Fruit fly (Drosophila melanogaster): ENCODE measurements around the gene sloth2.

sloth2 gene

DNA sequence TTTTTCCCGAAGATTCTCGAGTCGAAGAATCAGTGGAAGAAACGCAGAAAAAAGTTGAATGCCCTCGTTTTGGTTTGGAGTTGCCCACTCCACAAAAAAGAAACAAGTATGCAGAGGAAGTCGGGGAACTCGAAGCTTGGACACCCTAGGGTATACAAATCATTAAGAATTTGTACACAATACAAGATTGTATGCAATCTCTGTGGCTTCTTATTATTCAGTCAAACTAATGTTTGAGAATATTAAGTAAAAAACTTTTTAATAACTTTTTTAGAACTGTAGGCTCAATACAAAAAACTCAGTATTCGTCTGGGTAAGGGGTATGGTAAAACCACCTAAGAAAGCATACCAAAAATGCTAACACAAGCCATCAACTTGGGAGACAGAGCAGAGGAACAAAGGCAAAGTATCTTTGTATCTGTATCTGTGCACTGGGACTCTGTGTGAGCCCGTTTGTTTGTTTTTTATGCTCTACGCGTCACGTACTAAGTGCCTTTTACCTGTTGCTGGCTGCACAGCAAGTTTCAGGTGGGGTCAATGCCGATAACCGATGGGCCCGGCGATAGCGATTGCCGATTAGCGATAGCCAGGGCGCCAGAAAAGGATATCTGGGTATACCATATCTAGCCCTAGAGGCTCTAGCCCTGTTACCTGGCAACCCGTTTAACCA lies 25.8 kb upstream of the sloth2 start (continued):
- peak; percentile 96 for TF ChIP-seq Met (GFP tag; optimal IDR thresholded peaks at IDR 0.05)
- peak; percentile 93 for TF ChIP-seq Eip93F (GFP tag; optimal IDR thresholded peaks at IDR 0.05)
- peak; percentile 98 for TF ChIP-seq svp (GFP tag)
- TF ChIP-seq Sox14 (GFP tag; optimal IDR thresholded peaks at IDR 0.05), result peak; percentile 95
- peak; percentile 95 for TF ChIP-seq lz (GFP tag; optimal IDR thresholded peaks at IDR 0.05)
- peak; percentile 80 for TF ChIP-seq CG32006 (GFP tag; optimal IDR thresholded peaks at IDR 0.05)
- peak; percentile 90 for TF ChIP-seq acj6 (GFP tag; optimal IDR thresholded peaks at IDR 0.05)
- TF ChIP-seq dsx (GFP tag; optimal IDR thresholded peaks at IDR 0.05; ENCODE audit: poor library complexity, severe bottlenecking), result peak; percentile 88
- TF ChIP-seq OdsH (GFP tag; optimal IDR thresholded peaks at IDR 0.05), result peak; percentile 86
- TF ChIP-seq CG4318 (GFP tag; optimal IDR thresholded peaks at IDR 0.05), result peak; percentile 54
- TF ChIP-seq CG8119 (GFP tag; IDR thresholded peaks at IDR 0.05), result peak; percentile 83
- peak; percentile 79 for TF ChIP-seq spab (GFP tag; optimal IDR thresholded peaks at IDR 0.05)
- peak; percentile 76 for TF ChIP-seq CG6276 (GFP tag; optimal IDR thresholded peaks at IDR 0.05)
- TF ChIP-seq Eip78C (GFP tag), result peak; percentile 98
- peak; percentile 72 for TF ChIP-seq Blimp-1 (GFP tag; optimal IDR thresholded peaks at IDR 0.05)
- peak; percentile 89 for TF ChIP-seq achi (GFP tag; optimal IDR thresholded peaks at IDR 0.05)
- TF ChIP-seq CG1621 (tag; optimal IDR thresholded peaks at IDR 0.05), result peak; percentile 67
- peak; percentile 92 for TF ChIP-seq CG6792 (GFP tag; optimal IDR thresholded peaks at IDR 0.05)
- TF ChIP-seq CG11902 (GFP tag; optimal IDR thresholded peaks at IDR 0.05), result peak; percentile 77
- peak; percentile 81 for TF ChIP-seq CG10669 (GFP tag; optimal IDR thresholded peaks at IDR 0.05)
- TF ChIP-seq CG31627 (GFP tag; optimal IDR thresholded peaks at IDR 0.05), result peak; percentile 93
- peak; percentile 91 for TF ChIP-seq CG10631 (GFP tag; optimal IDR thresholded peaks at IDR 0.05)
- TF ChIP-seq salr (GFP tag; optimal IDR thresholded peaks at IDR 0.05), result peak; percentile 44 to 79
- TF ChIP-seq CG3919 (GFP tag; optimal IDR thresholded peaks at IDR 0.05), result peak; percentile 91
- TF ChIP-seq Gug (GFP tag; IDR thresholded peaks at IDR 0.05), result peak; percentile 58
- TF ChIP-seq CG6163 (GFP tag; IDR thresholded peaks at IDR 0.05), result peak; percentile 90
- TF ChIP-seq Hr39 (GFP tag; optimal IDR thresholded peaks at IDR 0.05), result peak; percentile 93

DNA sequence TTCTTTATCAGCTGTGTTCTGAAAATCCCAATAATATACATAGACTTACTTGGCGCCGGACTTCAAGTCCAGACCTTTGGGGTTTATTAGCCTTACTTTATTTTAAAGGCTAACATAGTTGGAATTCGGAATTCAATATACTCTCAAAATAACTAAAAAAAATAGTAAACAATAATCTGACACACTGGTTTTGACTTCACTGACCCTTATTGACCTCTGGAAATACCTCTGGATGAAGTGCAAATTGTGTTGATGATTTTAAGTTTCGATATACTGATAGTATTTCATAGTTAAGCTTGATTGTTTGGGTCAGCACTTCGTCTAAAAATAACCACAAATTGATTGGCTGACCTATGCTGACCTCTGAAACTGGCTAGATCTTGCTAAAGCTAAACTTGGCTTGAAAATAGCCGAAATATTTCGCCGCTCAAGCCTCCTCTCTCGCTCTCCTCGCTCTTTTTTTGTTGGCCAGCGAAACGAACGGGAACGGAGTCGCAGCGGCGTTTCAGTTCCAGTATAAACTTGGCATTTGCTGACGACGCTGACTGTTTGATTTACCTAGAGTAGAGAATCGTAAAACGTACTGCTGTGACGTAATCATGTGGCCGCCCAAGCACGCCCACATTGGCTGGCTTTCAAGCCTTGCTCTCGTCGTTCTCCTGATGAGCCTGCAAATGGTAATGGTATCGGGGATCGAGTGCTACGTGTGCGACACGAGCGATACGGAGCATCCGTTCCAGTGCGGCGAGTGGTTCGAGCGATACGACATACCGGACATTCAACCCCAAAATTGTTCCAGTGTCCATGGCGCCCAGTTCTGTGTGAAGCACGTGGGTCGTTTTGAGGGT lies 25.0 kb upstream of the sloth2 start, which contains the start of gene bou:
bou (plus strand) TSS at position 507 of the 848 bp plus-strand sequence.
- TF ChIP-seq CG10669 (GFP tag; optimal IDR thresholded peaks at IDR 0.05) (no peak), Eip78C (GFP tag) (peak; percentile 40), CG8632 (GFP tag; optimal IDR thresholded peaks at IDR 0.05) (no peak), CG31627 (GFP tag; optimal IDR thresholded peaks at IDR 0.05) (no peak), Ets21C (GFP tag; optimal IDR thresholded peaks at IDR 0.05) (no peak), Sox15 (GFP tag; optimal IDR thresholded peaks at IDR 0.05) (no peak), vri (GFP tag; optimal IDR thresholded peaks at IDR 0.05) (peak; percentile 15), CG3032 (tag; optimal IDR thresholded peaks at IDR 0.05) (no peak), CG11294 (GFP tag; IDR thresholded peaks at IDR 0.05) (no peak), acj6 (GFP tag; optimal IDR thresholded peaks at IDR 0.05) (no peak), pdm3 (GFP tag; optimal IDR thresholded peaks at IDR 0.05) (no peak), Hr4 (GFP tag; optimal IDR thresholded peaks at IDR 0.05) (peak; percentile 20), svp (GFP tag) (peak; percentile 89), spab (GFP tag; optimal IDR thresholded peaks at IDR 0.05) (no peak), dsx (GFP tag; optimal IDR thresholded peaks at IDR 0.05; ENCODE audit: poor library complexity, severe bottlenecking) (no peak), Hr38 (GFP tag; optimal IDR thresholded peaks at IDR 0.05) (no peak), Hr39 (GFP tag; optimal IDR thresholded peaks at IDR 0.05) (no peak), CG6808 (GFP tag; optimal IDR thresholded peaks at IDR 0.05) (peak; percentile 16), CG4318 (GFP tag; optimal IDR thresholded peaks at IDR 0.05) (no peak), fd59A (GFP tag; optimal IDR thresholded peaks at IDR 0.05) (no peak), esn (GFP tag; optimal IDR thresholded peaks at IDR 0.05) (no peak), Blimp-1 (GFP tag; optimal IDR thresholded peaks at IDR 0.05) (no peak), dac (GFP tag; optimal IDR thresholded peaks at IDR 0.05) (no peak), CG8119 (GFP tag; IDR thresholded peaks at IDR 0.05) (no peak), CG34406 (GFP tag; optimal IDR thresholded peaks at IDR 0.05) (no peak), topi (GFP tag; optimal IDR thresholded peaks at IDR 0.05) (no peak), Sox102F (GFP tag; optimal IDR thresholded peaks at IDR 0.05) (no peak), CG16779 (tag; optimal IDR thresholded peaks at IDR 0.05) (no peak), CG11902 (GFP tag; optimal IDR thresholded peaks at IDR 0.05) (no peak), ss (GFP tag; optimal IDR thresholded peaks at IDR 0.05) (no peak), CG6854 (GFP tag; optimal IDR thresholded peaks at IDR 0.05) (peak; percentile 24)
